Fruit fly (Drosophila melanogaster) whole organism, embryonic: Measurements from ENCODE around the gene CG33703.

Experiments
- Adf1 ChIP-seq: fragments of 200-800 bp; sonication (Bioruptor generic); IDR thresholded peaks from 2 replicates; pipeline ENCODE4 v1.3.6; 2022; ENCODE audit warnings: missing biosample characterization, missing genetic modification characterization
- Asciz ChIP-seq: fragments of 200-800 bp; sonication (Bioruptor generic); optimal IDR thresholded peaks from 2 replicates; lab custom pipeline; 2017; ENCODE audit warnings: missing biosample characterization, mild to moderate bottlenecking, missing genetic modification characterization, missing genetic modification reagents
- Awh ChIP-seq: fragments of 200-800 bp; sonication (Bioruptor generic); IDR thresholded peaks from 2 replicates; pipeline ENCODE4, ENCODE4 v1.3.6; 2022; ENCODE audit warnings: missing biosample characterization, missing genetic modification characterization
- CG10209 ChIP-seq: fragments of 200-800 bp; sonication (Bioruptor generic); optimal IDR thresholded peaks from 3 replicates; lab custom pipeline; 2017; ENCODE audit warnings: missing biosample characterization, mild to moderate bottlenecking, missing genetic modification characterization, missing genetic modification reagents
- CG11696 ChIP-seq: fragments of 200-800 bp; sonication (Bioruptor generic); IDR thresholded peaks from 2 replicates; pipeline ENCODE4 v1.3.6; 2022; ENCODE audit warnings: missing biosample characterization, missing genetic modification characterization
- CG12744 ChIP-seq: fragments of 200-800 bp; sonication (Bioruptor generic); optimal IDR thresholded peaks from 2 replicates; lab custom pipeline; 2016; ENCODE audit warnings: missing biosample characterization, missing genetic modification characterization
- CG12769 ChIP-seq: fragments of 200-800 bp; sonication (Bioruptor generic); optimal IDR thresholded peaks from 2 replicates; lab custom pipeline; 2019; ENCODE audit warnings: missing biosample characterization, mild to moderate bottlenecking, missing genetic modification characterization, moderate library complexity
- CG13123 ChIP-seq: fragments of 200-800 bp; sonication (Bioruptor generic); optimal IDR thresholded peaks from 2 replicates; lab custom pipeline; 2016; ENCODE audit warnings: missing biosample characterization, missing genetic modification characterization
- CG13424 ChIP-seq: fragments of 200-800 bp; sonication (Bioruptor generic); optimal IDR thresholded peaks from 2 replicates; lab custom pipeline; 2019; ENCODE audit warnings: missing biosample characterization, mild to moderate bottlenecking, missing genetic modification characterization, moderate library complexity
- CG14441 ChIP-seq: fragments of 200-800 bp; sonication (Bioruptor generic); IDR thresholded peaks from 2 replicates; pipeline ENCODE4 v1.3.6; 2022; ENCODE audit warnings: missing biosample characterization, missing genetic modification characterization
- CG15601 ChIP-seq: fragments of 200-800 bp; sonication (Bioruptor generic); optimal IDR thresholded peaks from 3 replicates; lab custom pipeline; 2019; ENCODE audit warnings: missing biosample characterization, mild to moderate bottlenecking, missing genetic modification characterization, moderate library complexity
- CG15696 ChIP-seq: fragments of 200-800 bp; sonication (Bioruptor generic); optimal IDR thresholded peaks from 2 replicates; lab custom pipeline; 2019; ENCODE audit warnings: missing biosample characterization, mild to moderate bottlenecking, missing genetic modification characterization, moderate library complexity
- CG1602 ChIP-seq: fragments of 200-800 bp; sonication (Bioruptor generic); optimal IDR thresholded peaks from 3 replicates; lab custom pipeline; 2016; ENCODE audit warnings: missing biosample characterization, missing genetic modification characterization
- CG17612 ChIP-seq: fragments of 200-800 bp; sonication (Bioruptor generic); IDR thresholded peaks from 2 replicates; pipeline ENCODE4 v1.3.6; 2022; ENCODE audit warnings: missing biosample characterization, missing genetic modification characterization
- CG31441 ChIP-seq: fragments of 200-800 bp; sonication (Bioruptor generic); IDR thresholded peaks from 2 replicates; pipeline ENCODE4 v1.3.6; 2022; ENCODE audit warnings: missing biosample characterization, missing genetic modification characterization
- CG5180 ChIP-seq: fragments of 200-800 bp; sonication (Bioruptor generic); optimal IDR thresholded peaks from 3 replicates; lab custom pipeline; 2017; ENCODE audit warnings: missing biosample characterization, missing genetic modification characterization, mild to moderate bottlenecking, moderate library complexity, missing genetic modification reagents
- CG6175 ChIP-seq: fragments of 200-800 bp; sonication (Bioruptor generic); IDR thresholded peaks from 3 replicates; pipeline ENCODE4 v1.3.6; 2022; ENCODE audit warnings: missing biosample characterization, missing genetic modification characterization
- CG6272 ChIP-seq: fragments of 200-800 bp; sonication (Bioruptor generic); IDR thresholded peaks from 2 replicates; pipeline ENCODE4 v1.3.6; 2022; ENCODE audit warnings: missing biosample characterization, missing genetic modification characterization
- CG7556 ChIP-seq: fragments of 200-800 bp; sonication (Bioruptor generic); optimal IDR thresholded peaks from 2 replicates; lab custom pipeline; 2017; ENCODE audit warnings: missing biosample characterization, mild to moderate bottlenecking, missing genetic modification characterization
- CG7839 ChIP-seq: fragments of 200-800 bp; sonication (Bioruptor generic); optimal IDR thresholded peaks from 3 replicates; lab custom pipeline; 2018; ENCODE audit warnings: missing biosample characterization, mild to moderate bottlenecking, missing genetic modification characterization, moderate library complexity
- Dad ChIP-seq: fragments of 200-800 bp; sonication (Bioruptor generic); optimal IDR thresholded peaks from 3 replicates; lab custom pipeline; 2016; ENCODE audit warnings: missing biosample characterization, missing genetic modification characterization
- Dll ChIP-seq: fragments of 200-800 bp; sonication (Bioruptor generic); IDR thresholded peaks from 4 replicates; pipeline ENCODE4 v1.3.6; 2022; ENCODE audit warnings: missing biosample characterization, missing genetic modification characterization; ENCODE audit not compliant: partially characterized antibody
- Dp ChIP-seq: fragments of 200-800 bp; sonication (Bioruptor generic); optimal IDR thresholded peaks from 2 replicates; lab custom pipeline; 2018; ENCODE audit warnings: missing biosample characterization, mild to moderate bottlenecking, missing genetic modification characterization, moderate library complexity
- E2f1 ChIP-seq: fragments of 200-800 bp; sonication (Bioruptor generic); IDR thresholded peaks from 2 replicates; pipeline ENCODE4 v1.3.6; 2022; ENCODE audit warnings: missing biosample characterization, missing genetic modification characterization
- H2.0 ChIP-seq: fragments of 200-800 bp; sonication (Bioruptor generic); IDR thresholded peaks from 2 replicates; pipeline ENCODE4 v1.3.6; 2022; ENCODE audit warnings: missing biosample characterization, missing genetic modification characterization
- HLH54F ChIP-seq: fragments of 200-800 bp; sonication (Bioruptor generic); optimal IDR thresholded peaks from 3 replicates; lab custom pipeline; 2016; ENCODE audit warnings: missing biosample characterization, missing genetic modification characterization
- Meics ChIP-seq: fragments of 200-800 bp; sonication (Bioruptor generic); optimal IDR thresholded peaks from 2 replicates; lab custom pipeline; 2017; ENCODE audit warnings: missing biosample characterization, mild to moderate bottlenecking, missing genetic modification characterization
- Myb ChIP-seq: fragments of 200-800 bp; sonication (Bioruptor generic); optimal IDR thresholded peaks from 2 replicates; lab custom pipeline; 2016; ENCODE audit warnings: missing biosample characterization, missing genetic modification characterization
- NFAT ChIP-seq: fragments of 200-800 bp; sonication (Bioruptor generic); IDR thresholded peaks from 2 replicates; pipeline ENCODE4 v1.3.6; 2022; ENCODE audit warnings: missing biosample characterization, missing genetic modification characterization
- Nf-YC ChIP-seq: fragments of 200-800 bp; optimal IDR thresholded peaks from 3 replicates; lab custom pipeline; 2019; ENCODE audit warnings: missing biosample characterization, mild to moderate bottlenecking, missing genetic modification characterization, moderate library complexity
- Opbp ChIP-seq: fragments of 200-800 bp; sonication (Bioruptor generic); IDR thresholded peaks from 3 replicates; pipeline ENCODE4 v1.3.6; 2022; ENCODE audit warnings: missing biosample characterization, missing genetic modification characterization; ENCODE audit not compliant: partially characterized antibody
- Trl ChIP-seq, 3 experiments: fragments of >200 bp in 2 of 3; fragments of 200-800 bp in 1 of 3; sonication (Bioruptor generic) in 1 of 3; optimal IDR thresholded peaks; 2 replicates in 1 of 3; 3 replicates in 2 of 3; lab custom pipeline; 2016 to 2017; ENCODE audit warnings: missing biosample characterization in 1 of 3, missing genetic modification characterization in 1 of 3
- amos ChIP-seq: fragments of 200-800 bp; sonication (Bioruptor generic); IDR thresholded peaks from 2 replicates; pipeline ENCODE4 v1.3.6; 2022; ENCODE audit warnings: missing biosample characterization, missing genetic modification characterization; ENCODE audit not compliant: partially characterized antibody
- bowl ChIP-seq: fragments of 200-800 bp; sonication (Bioruptor generic); IDR thresholded peaks from 2 replicates; pipeline ENCODE4 v1.3.6; 2022; ENCODE audit warnings: missing biosample characterization, missing genetic modification characterization
- bsh ChIP-seq, 2 experiments: fragments of 200-800 bp; sonication (Bioruptor generic); optimal IDR thresholded peaks; 2 replicates each; lab custom pipeline; 2017 to 2018; ENCODE audit warnings: mild to moderate bottlenecking in 2 of 2, missing biosample characterization in 2 of 2, missing genetic modification characterization in 2 of 2, moderate library complexity in 1 of 2
- crp ChIP-seq, 2 experiments: fragments of 200-800 bp; sonication (Bioruptor generic); optimal IDR thresholded peaks; 2 replicates in 1 of 2; 3 replicates in 1 of 2; lab custom pipeline; 2017; ENCODE audit warnings: missing biosample characterization in 2 of 2, missing genetic modification characterization in 2 of 2, mild to moderate bottlenecking in 1 of 2, moderate library complexity in 1 of 2
- eyg ChIP-seq: fragments of 200-800 bp; sonication (Bioruptor generic); optimal IDR thresholded peaks from 3 replicates; lab custom pipeline; 2016; ENCODE audit warnings: missing biosample characterization, missing genetic modification characterization
- ind ChIP-seq: fragments of 200-800 bp; sonication (Bioruptor generic); optimal IDR thresholded peaks from 3 replicates; lab custom pipeline; 2016; ENCODE audit warnings: missing biosample characterization, missing genetic modification characterization
- lmd ChIP-seq: fragments of 200-800 bp; sonication (Bioruptor generic); IDR thresholded peaks from 2 replicates; pipeline ENCODE4 v1.3.6; 2022; ENCODE audit warnings: missing biosample characterization, missing genetic modification characterization
- onecut ChIP-seq: fragments of 200-800 bp; sonication (Bioruptor generic); IDR thresholded peaks from 2 replicates; pipeline ENCODE4 v1.3.6; 2022; ENCODE audit warnings: missing biosample characterization, missing genetic modification characterization
- slbo ChIP-seq: fragments of 200-800 bp; sonication (Bioruptor generic); IDR thresholded peaks from 2 replicates; pipeline ENCODE4 v1.3.6; 2022; ENCODE audit warnings: missing biosample characterization, missing genetic modification characterization
- sob ChIP-seq: fragments of 200-800 bp; sonication (Bioruptor generic); IDR thresholded peaks from 2 replicates; pipeline ENCODE4 v1.3.6; 2022; ENCODE audit warnings: missing biosample characterization, missing genetic modification characterization
- sqz ChIP-seq: fragments of 200-800 bp; sonication (Bioruptor generic); optimal IDR thresholded peaks from 3 replicates; lab custom pipeline; 2018; ENCODE audit warnings: missing biosample characterization, mild to moderate bottlenecking, missing genetic modification characterization
- ssp ChIP-seq: fragments of 200-800 bp; sonication (Bioruptor generic); IDR thresholded peaks from 2 replicates; pipeline ENCODE4 v1.3.6; 2022; ENCODE audit warnings: missing biosample characterization, missing genetic modification characterization
- tna ChIP-seq: fragments of 200-800 bp; sonication (Bioruptor generic); IDR thresholded peaks from 2 replicates; pipeline ENCODE4 v1.3.6; 2022; ENCODE audit warnings: missing biosample characterization, missing genetic modification characterization; ENCODE audit not compliant: partially characterized antibody
- trem ChIP-seq: fragments of 200-800 bp; optimal IDR thresholded peaks from 3 replicates; lab custom pipeline; 2019; ENCODE audit warnings: missing biosample characterization, mild to moderate bottlenecking, missing genetic modification characterization, moderate library complexity
- vnd ChIP-seq: fragments of 200-800 bp; sonication (Bioruptor generic); IDR thresholded peaks from 3 replicates; pipeline ENCODE4 v1.3.6; 2022; ENCODE audit warnings: missing biosample characterization, missing genetic modification characterization; ENCODE audit not compliant: partially characterized antibody
- wek ChIP-seq: fragments of 200-800 bp; sonication (Bioruptor generic); optimal IDR thresholded peaks from 3 replicates; lab custom pipeline; 2018; ENCODE audit warnings: missing biosample characterization, mild to moderate bottlenecking, missing genetic modification characterization, moderate library complexity

CG33703 gene

DNA sequence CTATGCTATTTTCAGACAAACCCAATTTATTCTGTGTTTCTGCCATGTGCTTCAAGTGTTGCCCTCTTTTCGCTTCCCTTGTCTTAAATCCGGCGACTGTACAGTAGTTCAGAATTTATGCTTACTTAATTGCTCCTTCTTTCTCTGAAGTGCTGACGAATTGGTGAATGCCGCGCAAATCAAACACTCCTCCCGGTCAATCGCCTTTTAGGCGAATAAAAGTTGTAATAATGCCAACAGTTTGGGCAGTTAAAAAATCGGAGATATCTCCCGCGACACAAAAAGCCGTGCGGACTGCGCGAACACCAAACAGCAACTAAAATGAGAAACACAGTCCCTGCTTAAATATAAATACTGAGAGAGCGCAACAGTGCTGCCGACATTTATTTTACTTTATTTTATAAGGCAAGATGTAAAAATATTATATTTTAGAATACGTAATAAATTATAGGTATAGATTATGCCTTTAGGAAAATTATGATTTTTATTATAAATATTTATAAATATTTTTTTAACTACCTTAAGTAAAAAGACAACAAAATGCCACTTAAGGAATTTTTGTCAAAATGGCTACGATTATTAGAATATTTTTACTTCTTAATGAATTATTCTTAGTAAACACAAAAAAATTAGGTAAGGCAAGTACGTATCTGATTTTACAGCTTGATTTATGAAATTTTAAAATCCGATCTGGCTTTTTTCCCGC lies 7.3 kb downstream of the CG33703 start, which contains the start of gene path (continued):
- TF ChIP-seq Asciz (GFP tag; lab: Kevin White, UChicago) (peak; percentile 46), Dad (GFP tag; lab: Kevin White, UChicago) (no peak), bsh (GFP tag; optimal IDR thresholded peaks at IDR 0.05; lab: Kevin White, UChicago) (peak in 1 of 2 experiments; percentile 25), Trl (optimal IDR thresholded peaks at IDR 0.05; lab: Kevin White, UChicago) (peak in 1 of 2 experiments; percentile 43), Trl (GFP tag; optimal IDR thresholded peaks at IDR 0.05; lab: Kevin White, UChicago) (peak; percentile 10), CG14441 (GFP tag; lab: Robert Waterston, UW) (peak; percentile 25; the same call in 1 of the 2 replicates), ssp (GFP tag; lab: Robert Waterston, UW) (no peak), CG13424 (peak; percentile 57), vnd (no peak), CG15601 (peak; percentile 28), lmd (GFP tag; lab: Robert Waterston, UW) (no peak), Awh (GFP tag; lab: Robert Waterston, UW) (peak; percentile 10; the same call in 1 of the 2 replicates), Dp (GFP tag; lab: Kevin White, UChicago) (no peak), CG17612 (no peak), E2f1 (no peak; the same call in 1 of the 2 replicates), Adf1 (GFP tag; lab: Robert Waterston, UW) (0 out of 2 replicates have a peak, but pooled peaks have one; percentile 16), CG11696 (GFP tag; lab: Robert Waterston, UW) (peak; percentile 45; the same call in 1 of the 2 replicates), CG15696 (tag; lab: Kevin White, UChicago) (peak; percentile 31), CG5180 (GFP tag; lab: Kevin White, UChicago) (peak; percentile 19), onecut (GFP tag; lab: Robert Waterston, UW) (no peak), NFAT (no peak), sqz (GFP tag; lab: Kevin White, UChicago) (no peak), wek (GFP tag; lab: Kevin White, UChicago) (no peak), CG12744 (GFP tag; lab: Kevin White, UChicago) (no peak), crp (GFP tag; optimal IDR thresholded peaks at IDR 0.05; lab: Kevin White, UChicago) (no peak), CG6175 (GFP tag; lab: Robert Waterston, UW) (no peak), eyg (GFP tag; lab: Kevin White, UChicago) (no peak), CG12769 (tag; lab: Kevin White, UChicago) (peak; percentile 53), HLH54F (GFP tag; lab: Kevin White, UChicago) (no peak), amos (GFP tag; lab: Robert Waterston, UW) (no peak; the same call in 1 of the 2 replicates), CG10209 (peak; percentile 37), Nf-YC (tag; lab: Kevin White, UChicago) (peak; percentile 48), CG7839 (tag; lab: Kevin White, UChicago) (peak; percentile 56), Meics (peak; percentile 66), CG31441 (GFP tag; lab: Robert Waterston, UW) (peak; percentile 84), CG1602 (GFP tag; lab: Kevin White, UChicago) (no peak), Opbp (GFP tag; lab: Robert Waterston, UW) (no peak), H2.0 (no peak), CG6272 (GFP tag; lab: Robert Waterston, UW) (no peak), trem (peak; percentile 67), Myb (GFP tag; lab: Kevin White, UChicago) (no peak), ind (GFP tag; lab: Kevin White, UChicago) (peak; percentile 15), Dll (GFP tag; lab: Robert Waterston, UW) (no peak), tna (GFP tag; lab: Robert Waterston, UW) (peak; percentile 8; the same call in 1 of the 2 replicates), CG7556 (GFP tag; lab: Kevin White, UChicago) (peak; percentile 54), sob (GFP tag; lab: Robert Waterston, UW) (0 out of 2 replicates have a peak, but pooled peaks have one; percentile 24), bowl (no peak), slbo (peak; percentile 3; the same call in 1 of the 2 replicates), CG13123 (GFP tag; lab: Kevin White, UChicago) (no peak)
